Worm (Caenorhabditis elegans): Measurements from ENCODE around the gene arx-6.

Gene arx-6

ce11 chrIII:4906365-4906764, 27.9 kb downstream of the arx-6 start:
- TF ChIP-seq lin-14 (GFP tag; optimal IDR thresholded peaks at IDR 0.05), result peak; percentile 16
- TF ChIP-seq elt-2 (tag; optimal IDR thresholded peaks at IDR 0.05), result peak; percentile 32
- TF ChIP-seq ceh-63 (GFP tag; optimal IDR thresholded peaks at IDR 0.05), result no peak
- no peak for TF ChIP-seq tbx-2 (tag; optimal IDR thresholded peaks at IDR 0.05)
- TF ChIP-seq unc-62 (GFP tag; optimal IDR thresholded peaks at IDR 0.05), result no peak
- no peak for TF ChIP-seq aha-1 (tag; optimal IDR thresholded peaks at IDR 0.05)
- peak; percentile 63 for TF ChIP-seq blmp-1 (tag; optimal IDR thresholded peaks at IDR 0.05)
- peak in 1 of 6 experiments; percentile 51 for TF ChIP-seq elt-3 (tag; optimal IDR thresholded peaks at IDR 0.05)
- peak; percentile 8 for TF ChIP-seq nhr-85 (tag)

- no peak for TF ChIP-seq snu-23 (GFP tag; optimal IDR thresholded peaks at IDR 0.05)
- no peak for TF ChIP-seq ztf-11 (tag; optimal IDR thresholded peaks at IDR 0.05)
- TF ChIP-seq tbx-2 (tag; optimal IDR thresholded peaks at IDR 0.05), result no peak
These were observed 28.4 kb downstream of the arx-6 start, which contains the start of gene rom-1 for ce11 chrIII:4906896-4907295. rom-1 (plus strand) TSS chrIII:4907196.

- no peak for TF ChIP-seq C04F5.9 (tag; optimal IDR thresholded peaks at IDR 0.05)
- TF ChIP-seq egl-13 (tag; optimal IDR thresholded peaks at IDR 0.05), result no peak
- no peak for TF ChIP-seq nhr-11 (tag; optimal IDR thresholded peaks at IDR 0.05)
- TF ChIP-seq sup-37 (GFP tag; optimal IDR thresholded peaks at IDR 0.05), result no peak
- no peak for TF ChIP-seq fkh-8 (tag; optimal IDR thresholded peaks at IDR 0.05)
- TF ChIP-seq nhr-71 (tag; optimal IDR thresholded peaks at IDR 0.05), result no peak
- no peak for TF ChIP-seq snpc-4 (tag; optimal IDR thresholded peaks at IDR 0.05)
- no peak for TF ChIP-seq aly-2 (tag; optimal IDR thresholded peaks at IDR 0.05)
- TF ChIP-seq elt-2 (tag; optimal IDR thresholded peaks at IDR 0.05), result no peak
These were observed 31.5 kb downstream of the arx-6 start, which contains the start of gene F26F4.12 for ce11 chrIII:4909938-4910337. F26F4.12 (minus strand) TSS chrIII:4910038.

DNA sequence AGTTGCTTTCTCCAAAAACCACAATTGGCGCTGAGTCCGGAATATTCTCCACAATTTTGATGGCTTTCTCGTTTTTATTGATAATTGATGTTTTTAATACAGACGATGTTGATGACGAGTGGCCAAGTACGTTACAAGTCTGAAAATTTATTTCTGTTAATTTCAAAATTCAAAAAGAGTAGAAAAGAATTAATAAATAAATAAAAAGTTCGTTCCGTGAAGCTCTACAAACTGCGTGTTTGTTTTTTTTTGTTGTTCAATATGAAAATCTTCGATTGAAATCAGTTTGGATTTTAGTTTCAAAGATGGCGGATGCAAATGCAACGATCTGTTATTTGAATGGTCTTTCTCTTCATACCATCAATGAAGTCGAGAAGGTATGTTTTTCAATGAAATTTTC, 32.5 kb downstream of the arx-6 start, which contains the start of gene F26F4.2:
Gene F26F4.2, plus strand, starts transcription at position 301 of the 400 bp plus-strand sequence.
- no peak for TF ChIP-seq nhr-77 (tag; optimal IDR thresholded peaks at IDR 0.05)
- no peak for TF ChIP-seq mef-2 (tag; optimal IDR thresholded peaks at IDR 0.05)
- no peak for TF ChIP-seq rnt-1 (tag; optimal IDR thresholded peaks at IDR 0.05)
- no peak for TF ChIP-seq xbp-1 (tag; optimal IDR thresholded peaks at IDR 0.05)

DNA sequence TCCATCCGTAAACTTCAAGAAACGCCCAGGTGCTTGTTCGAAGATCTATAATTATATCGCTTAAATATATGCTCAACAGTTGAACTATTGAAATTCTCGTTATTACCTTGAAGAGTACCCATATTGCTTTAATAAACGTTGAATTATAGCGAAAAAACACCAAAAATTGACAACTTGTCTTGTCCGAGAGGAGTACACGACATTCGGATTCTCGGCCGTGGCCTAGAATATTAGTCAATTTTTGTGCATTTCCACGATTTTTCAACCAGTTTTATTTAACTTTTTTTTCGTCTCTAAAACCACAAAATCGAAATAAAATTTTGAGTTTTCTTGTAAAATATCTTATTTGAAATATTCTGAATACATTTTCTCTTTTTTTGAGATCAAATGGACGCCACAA, 33.9 kb downstream of the arx-6 start, which contains the start of the genes F26F4.9 and cee-1:
Gene F26F4.9, minus strand, starts transcription at position 205 of the 400 bp plus-strand sequence.
Gene cee-1, plus strand, starts transcription at position 383 of the 400 bp plus-strand sequence.
- TF ChIP-seq rnt-1 (tag; optimal IDR thresholded peaks at IDR 0.05) (peak; percentile 96), dpl-1 (GFP tag; optimal IDR thresholded peaks at IDR 0.05) (peak; percentile 61 to 76 (median 68)), dsc-1 (tag; optimal IDR thresholded peaks at IDR 0.05) (peak; percentile 84), isw-1 (GFP tag; IDR thresholded peaks at IDR 0.05) (peak; percentile 35), xbp-1 (tag; optimal IDR thresholded peaks at IDR 0.05) (peak; percentile 78), egl-13 (tag; optimal IDR thresholded peaks at IDR 0.05) (peak; percentile 75), ceh-82 (tag; optimal IDR thresholded peaks at IDR 0.05) (peak in 2 of 3 experiments; percentile 19 to 47), lin-39 (tag; optimal IDR thresholded peaks at IDR 0.05) (no peak), lsy-2 (tag; optimal IDR thresholded peaks at IDR 0.05) (peak; percentile 63 to 69), unc-86 (tag; optimal IDR thresholded peaks at IDR 0.05) (peak; percentile 32), lin-13 (GFP tag; optimal IDR thresholded peaks at IDR 0.05) (peak; percentile 21), sup-37 (GFP tag; optimal IDR thresholded peaks at IDR 0.05) (no peak), elt-2 (tag; optimal IDR thresholded peaks at IDR 0.05) (peak; percentile 44), elt-3 (tag; optimal IDR thresholded peaks at IDR 0.05) (peak in 1 of 6 experiments; percentile 14), nhr-71 (tag; optimal IDR thresholded peaks at IDR 0.05) (peak; percentile 84), swsn-7 (tag; optimal IDR thresholded peaks at IDR 0.05) (peak; percentile 70), lin-15B (tag; optimal IDR thresholded peaks at IDR 0.05) (no peak), unc-130 (tag; optimal IDR thresholded peaks at IDR 0.05) (no peak), C04F5.9 (tag; optimal IDR thresholded peaks at IDR 0.05) (peak; percentile 66), nhr-85 (tag) (peak; percentile 82), ztf-4 (tag; optimal IDR thresholded peaks at IDR 0.05) (no peak), mep-1 (tag; optimal IDR thresholded peaks at IDR 0.05) (peak; percentile 84), efl-1 (optimal IDR thresholded peaks at IDR 0.05) (peak; percentile 63 to 79), efl-1 (GFP tag; optimal IDR thresholded peaks at IDR 0.05 in 1 of 2) (peak; percentile 78 to 96), tbx-2 (tag; optimal IDR thresholded peaks at IDR 0.05) (peak; percentile 82), lin-35 (GFP tag; optimal IDR thresholded peaks at IDR 0.05) (peak; percentile 67 to 75), ceh-63 (GFP tag; optimal IDR thresholded peaks at IDR 0.05) (no peak), ztf-11 (tag; optimal IDR thresholded peaks at IDR 0.05) (peak in 1 of 2 experiments; percentile 88), ama-1 (optimal IDR thresholded peaks at IDR 0.05) (no peak), hlh-4 (tag; optimal IDR thresholded peaks at IDR 0.05) (peak; percentile 22), skn-1 (tag; optimal IDR thresholded peaks at IDR 0.05) (peak; percentile 22), lin-14 (GFP tag; optimal IDR thresholded peaks at IDR 0.05) (peak; percentile 71), vab-15 (tag; optimal IDR thresholded peaks at IDR 0.05) (no peak), nhr-28 (tag; optimal IDR thresholded peaks at IDR 0.05) (no peak)

All from whole organism, L1 larva.